Fruit fly (Drosophila melanogaster) whole organism, embryonic: ENCODE measurements around the gene CG3702.

Experiments
- Awh ChIP-seq: fragments of 200-800 bp; sonication (Bioruptor generic); IDR thresholded peaks from 2 replicates; pipeline ENCODE4, ENCODE4 v1.3.6; 2022; ENCODE audit warnings: missing biosample characterization, missing genetic modification characterization
- BEAF-32 ChIP-seq: fragments of 200-800 bp; sonication (Bioruptor generic); optimal IDR thresholded peaks from 3 replicates; lab custom pipeline; 2017; ENCODE audit warnings: missing biosample characterization, missing genetic modification characterization, mild to moderate bottlenecking, moderate library complexity, missing genetic modification reagents
- CG1024 ChIP-seq: fragments of 200-800 bp; sonication (Bioruptor generic); IDR thresholded peaks from 2 replicates; pipeline ENCODE4 v1.3.6; 2022; ENCODE audit warnings: missing biosample characterization, missing genetic modification characterization
- CG12659 ChIP-seq: fragments of 200-800 bp; sonication (Bioruptor generic); optimal IDR thresholded peaks from 3 replicates; lab custom pipeline; 2017; ENCODE audit warnings: mild to moderate bottlenecking, missing biosample characterization, missing genetic modification reagents, missing genetic modification characterization
- CG12744 ChIP-seq: fragments of 200-800 bp; sonication (Bioruptor generic); optimal IDR thresholded peaks from 2 replicates; lab custom pipeline; 2016; ENCODE audit warnings: missing biosample characterization, missing genetic modification characterization
- CG14667 ChIP-seq: fragments of 200-800 bp; sonication (Bioruptor generic); IDR thresholded peaks from 2 replicates; pipeline ENCODE4 v1.3.6; 2022; ENCODE audit warnings: missing biosample characterization, missing genetic modification characterization
- CG15011 ChIP-seq: fragments of 200-800 bp; sonication (Bioruptor generic); optimal IDR thresholded peaks from 3 replicates; lab custom pipeline; 2018; ENCODE audit warnings: missing biosample characterization, mild to moderate bottlenecking, missing genetic modification characterization
- CG16815 ChIP-seq: fragments of 200-800 bp; sonication (Bioruptor generic); optimal IDR thresholded peaks from 3 replicates; lab custom pipeline; 2017; ENCODE audit warnings: missing biosample characterization, mild to moderate bottlenecking, missing genetic modification characterization
- CG1832 ChIP-seq: fragments of 200-800 bp; sonication (Bioruptor generic); optimal IDR thresholded peaks from 2 replicates; lab custom pipeline; 2017; ENCODE audit warnings: missing biosample characterization, mild to moderate bottlenecking, missing genetic modification characterization, inconsistent platforms
- CG3065 ChIP-seq: fragments of 200-800 bp; sonication (Bioruptor generic); optimal IDR thresholded peaks from 2 replicates; lab custom pipeline; 2016; ENCODE audit warnings: missing biosample characterization, missing genetic modification characterization
- CG5180 ChIP-seq: fragments of 200-800 bp; sonication (Bioruptor generic); optimal IDR thresholded peaks from 3 replicates; lab custom pipeline; 2017; ENCODE audit warnings: missing biosample characterization, missing genetic modification characterization, mild to moderate bottlenecking, moderate library complexity, missing genetic modification reagents
- CG7556 ChIP-seq: fragments of 200-800 bp; sonication (Bioruptor generic); optimal IDR thresholded peaks from 2 replicates; lab custom pipeline; 2017; ENCODE audit warnings: missing biosample characterization, mild to moderate bottlenecking, missing genetic modification characterization
- CG8388 ChIP-seq: fragments of 200-800 bp; sonication (Bioruptor generic); optimal IDR thresholded peaks from 2 replicates; lab custom pipeline; 2019; ENCODE audit warnings: missing biosample characterization, mild to moderate bottlenecking, missing genetic modification characterization, moderate library complexity
- CG9437 ChIP-seq: fragments of 200-800 bp; sonication (Bioruptor generic); optimal IDR thresholded peaks from 2 replicates; lab custom pipeline; 2018; ENCODE audit warnings: missing biosample characterization, mild to moderate bottlenecking, missing genetic modification characterization
- CG9727 ChIP-seq: fragments of 200-800 bp; sonication (Bioruptor generic); optimal IDR thresholded peaks from 3 replicates; lab custom pipeline; 2017; ENCODE audit warnings: missing biosample characterization, mild to moderate bottlenecking, missing genetic modification characterization
- CrebB ChIP-seq: fragments of 200-800 bp; sonication (Bioruptor generic); optimal IDR thresholded peaks from 3 replicates; lab custom pipeline; 2018; ENCODE audit warnings: missing biosample characterization, mild to moderate bottlenecking, missing genetic modification characterization
- HLH4C ChIP-seq: fragments of 200-800 bp; sonication (Bioruptor generic); IDR thresholded peaks from 3 replicates; pipeline ENCODE4 v1.3.6; 2022; ENCODE audit warnings: missing biosample characterization, missing genetic modification characterization; ENCODE audit not compliant: partially characterized antibody
- HmgZ ChIP-seq: fragments of 200-800 bp; sonication (Bioruptor generic); optimal IDR thresholded peaks from 2 replicates; lab custom pipeline; 2018; ENCODE audit warnings: missing biosample characterization, mild to moderate bottlenecking, missing genetic modification characterization
- MTF-1 ChIP-seq: fragments of 200-800 bp; sonication (Bioruptor generic); optimal IDR thresholded peaks from 2 replicates; lab custom pipeline; 2018; ENCODE audit warnings: missing biosample characterization, mild to moderate bottlenecking, missing genetic modification characterization, borderline replicate concordance
- Nf-YC ChIP-seq: fragments of 200-800 bp; optimal IDR thresholded peaks from 3 replicates; lab custom pipeline; 2019; ENCODE audit warnings: missing biosample characterization, mild to moderate bottlenecking, missing genetic modification characterization, moderate library complexity
- Sox100B ChIP-seq: fragments of 200-800 bp; sonication (Bioruptor generic); optimal IDR thresholded peaks from 3 replicates; lab custom pipeline; 2018; ENCODE audit warnings: missing biosample characterization, mild to moderate bottlenecking, missing genetic modification characterization
- Stat92E ChIP-seq, 3 experiments: fragments of >200 bp in 2 of 3; fragments of 200-800 bp in 1 of 3; sonication (Bioruptor generic) in 1 of 3; optimal IDR thresholded peaks; 2 replicates each; lab custom pipeline; 2017 to 2019; ENCODE audit warnings: missing biosample characterization in 3 of 3, missing genetic modification characterization in 3 of 3, mild to moderate bottlenecking in 1 of 3, moderate library complexity in 1 of 3
- TFAM ChIP-seq: fragments of 200-800 bp; sonication (Bioruptor generic); optimal IDR thresholded peaks from 2 replicates; lab custom pipeline; 2017; ENCODE audit warnings: missing biosample characterization, missing genetic modification characterization, inconsistent platforms
- Xbp1 ChIP-seq: fragments of 200-800 bp; sonication (Bioruptor generic); optimal IDR thresholded peaks from 3 replicates; lab custom pipeline; 2016; ENCODE audit warnings: missing biosample characterization, mild to moderate bottlenecking, missing genetic modification characterization
- ab ChIP-seq: fragments of 200-800 bp; sonication (Bioruptor generic); optimal IDR thresholded peaks from 2 replicates; lab custom pipeline; 2016; ENCODE audit warnings: missing biosample characterization, missing genetic modification characterization
- al ChIP-seq: fragments of 200-800 bp; sonication (Bioruptor generic); IDR thresholded peaks from 2 replicates; pipeline ENCODE4 v1.3.6; 2022; ENCODE audit warnings: missing biosample characterization, missing genetic modification characterization
- aop ChIP-seq: fragments of 200-800 bp; sonication (Bioruptor generic); IDR thresholded peaks from 2 replicates; pipeline ENCODE4 v1.3.6; 2022; ENCODE audit warnings: missing biosample characterization, missing genetic modification characterization
- ash1 ChIP-seq: fragments of 200-800 bp; sonication (Bioruptor generic); optimal IDR thresholded peaks from 2 replicates; lab custom pipeline; 2018; ENCODE audit warnings: missing biosample characterization, mild to moderate bottlenecking, missing genetic modification characterization
- crc ChIP-seq: fragments of 200-800 bp; sonication (Bioruptor generic); optimal IDR thresholded peaks from 2 replicates; lab custom pipeline; 2016; ENCODE audit warnings: missing biosample characterization, missing genetic modification characterization
- dan ChIP-seq: fragments of 200-800 bp; sonication (Bioruptor generic); IDR thresholded peaks from 2 replicates; pipeline ENCODE4 v1.3.6; 2022; ENCODE audit warnings: missing biosample characterization, missing genetic modification characterization
- gcm ChIP-seq: fragments of 200-800 bp; sonication (Bioruptor generic); optimal IDR thresholded peaks from 2 replicates; lab custom pipeline; 2019; ENCODE audit warnings: missing biosample characterization, mild to moderate bottlenecking, missing genetic modification characterization, moderate library complexity
- grn ChIP-seq: fragments of 200-800 bp; sonication (Bioruptor generic); optimal IDR thresholded peaks from 3 replicates; lab custom pipeline; 2017; ENCODE audit warnings: missing biosample characterization, missing genetic modification characterization
- kni ChIP-seq: fragments of 200-800 bp; sonication (Bioruptor generic); optimal IDR thresholded peaks from 3 replicates; lab custom pipeline; 2017; ENCODE audit warnings: mild to moderate bottlenecking, missing biosample characterization, missing genetic modification reagents, missing genetic modification characterization
- nerfin-1 ChIP-seq: fragments of 200-800 bp; sonication (Bioruptor generic); optimal IDR thresholded peaks from 3 replicates; lab custom pipeline; 2019; ENCODE audit warnings: missing biosample characterization, mild to moderate bottlenecking, missing genetic modification characterization, moderate library complexity
- onecut ChIP-seq: fragments of 200-800 bp; sonication (Bioruptor generic); IDR thresholded peaks from 2 replicates; pipeline ENCODE4 v1.3.6; 2022; ENCODE audit warnings: missing biosample characterization, missing genetic modification characterization
- org-1 ChIP-seq: fragments of 200-800 bp; sonication (Bioruptor generic); optimal IDR thresholded peaks from 2 replicates; lab custom pipeline; 2017; ENCODE audit warnings: missing biosample characterization, missing genetic modification characterization
- pros ChIP-seq: fragments of 200-800 bp; sonication (Bioruptor generic); optimal IDR thresholded peaks from 3 replicates; lab custom pipeline; 2019; ENCODE audit warnings: missing biosample characterization, mild to moderate bottlenecking, missing genetic modification characterization, moderate library complexity
- psq ChIP-seq: fragments of 200-800 bp; sonication (Bioruptor generic); optimal IDR thresholded peaks from 2 replicates; lab custom pipeline; 2017; ENCODE audit warnings: missing biosample characterization, missing genetic modification characterization
- row ChIP-seq: fragments of 200-800 bp; sonication (Bioruptor generic); IDR thresholded peaks from 3 replicates; pipeline ENCODE4 v1.3.6; 2022; ENCODE audit warnings: missing biosample characterization, missing genetic modification characterization
- schlank ChIP-seq: fragments of 200-800 bp; sonication (Bioruptor generic); optimal IDR thresholded peaks from 2 replicates; lab custom pipeline; 2018; ENCODE audit warnings: missing biosample characterization, mild to moderate bottlenecking, missing genetic modification characterization
- scrt ChIP-seq: fragments of 200-800 bp; sonication (Bioruptor generic); optimal IDR thresholded peaks from 2 replicates; lab custom pipeline; 2018; ENCODE audit warnings: missing biosample characterization, mild to moderate bottlenecking, missing genetic modification characterization, moderate library complexity
- sens ChIP-seq: fragments of 200-800 bp; sonication (Bioruptor generic); peaks from one replicate; lab custom pipeline; 2016; ENCODE audit warnings: missing biosample characterization, missing genetic modification characterization
- slp2 ChIP-seq: fragments of 200-800 bp; sonication (Bioruptor generic); optimal IDR thresholded peaks from 2 replicates; lab custom pipeline; 2016; ENCODE audit warnings: missing biosample characterization, missing genetic modification characterization
- tio ChIP-seq: fragments of 200-800 bp; sonication (Bioruptor generic); optimal IDR thresholded peaks from 2 replicates; lab custom pipeline; 2017; ENCODE audit warnings: missing biosample characterization, missing genetic modification characterization, inconsistent platforms
- tna ChIP-seq: fragments of 200-800 bp; sonication (Bioruptor generic); IDR thresholded peaks from 2 replicates; pipeline ENCODE4 v1.3.6; 2022; ENCODE audit warnings: missing biosample characterization, missing genetic modification characterization; ENCODE audit not compliant: partially characterized antibody
- tup ChIP-seq: fragments of 200-800 bp; sonication (Bioruptor generic); optimal IDR thresholded peaks from 2 replicates; lab custom pipeline; 2016; ENCODE audit warnings: missing biosample characterization, mild to moderate bottlenecking, missing genetic modification characterization, moderate library complexity
- unc-4 ChIP-seq: fragments of 200-800 bp; sonication (Bioruptor generic); IDR thresholded peaks from 2 replicates; pipeline ENCODE4 v1.3.6; 2022; ENCODE audit warnings: missing biosample characterization, missing genetic modification characterization; ENCODE audit not compliant: partially characterized antibody
- z ChIP-seq: fragments of 200-800 bp; sonication (Bioruptor generic); IDR thresholded peaks from 3 replicates; pipeline ENCODE4 v1.3.6; 2022; ENCODE audit warnings: missing biosample characterization, missing genetic modification characterization
- zen ChIP-seq: fragments of 200-800 bp; sonication (Bioruptor generic); optimal IDR thresholded peaks from 3 replicates; lab custom pipeline; 2018; ENCODE audit warnings: missing biosample characterization, mild to moderate bottlenecking, missing genetic modification characterization, moderate library complexity

CG3702 gene

dm6 chr2L:4224158-4224799, 2.6 kb downstream of the CG3702 start (continued):
- TF ChIP-seq row (GFP tag; lab: Robert Waterston, UW) (peak; percentile 60; the same call in 2 of the 3 replicates), CG9437 (GFP tag; lab: Kevin White, UChicago) (peak; percentile 1), CG12744 (GFP tag; lab: Kevin White, UChicago) (no peak), tup (GFP tag; lab: Kevin White, UChicago) (no peak), BEAF-32 (GFP tag; lab: Kevin White, UChicago) (no peak), HLH4C (GFP tag; lab: Robert Waterston, UW) (no peak), ash1 (GFP tag; lab: Kevin White, UChicago) (no peak), crc (no peak), HmgZ (tag; lab: Kevin White, UChicago) (no peak), ab (no peak), unc-4 (no peak), slp2 (GFP tag; lab: Kevin White, UChicago) (no peak), pros (peak; percentile 9), CG3065 (GFP tag; lab: Kevin White, UChicago) (no peak), CG9727 (no peak), z (GFP tag; lab: Robert Waterston, UW) (no peak), tio (GFP tag; lab: Kevin White, UChicago) (no peak), scrt (peak; percentile 11), zen (peak; percentile 1), CG12659 (GFP tag; lab: Kevin White, UChicago) (peak; percentile 47), tna (GFP tag; lab: Robert Waterston, UW) (no peak), CG14667 (no peak), TFAM (GFP tag; lab: Kevin White, UChicago) (no peak), Nf-YC (tag; lab: Kevin White, UChicago) (peak; percentile 9), psq (GFP tag; lab: Kevin White, UChicago) (no peak), CG16815 (GFP tag; lab: Kevin White, UChicago) (no peak), nerfin-1 (peak; percentile 20), Xbp1 (no peak), gcm (GFP tag; lab: Kevin White, UChicago) (peak; percentile 26), Stat92E (GFP tag; optimal IDR thresholded peaks at IDR 0.05; lab: Kevin White, UChicago) (no peak), MTF-1 (no peak), CG7556 (GFP tag; lab: Kevin White, UChicago) (peak; percentile 25), schlank (tag; lab: Kevin White, UChicago) (no peak), kni (peak; percentile 28), Sox100B (GFP tag; lab: Kevin White, UChicago) (no peak), grn (GFP tag; lab: Kevin White, UChicago) (peak; percentile 44), Awh (GFP tag; lab: Robert Waterston, UW) (no peak), sens (peak; percentile 87), CrebB (tag; lab: Kevin White, UChicago) (peak; percentile 4), CG1024 (no peak), CG1832 (no peak), aop (GFP tag; lab: Robert Waterston, UW) (no peak), al (no peak), CG5180 (GFP tag; lab: Kevin White, UChicago) (no peak), dan (GFP tag; lab: Robert Waterston, UW) (no peak), org-1 (GFP tag; lab: Kevin White, UChicago) (no peak), CG8388 (GFP tag; lab: Kevin White, UChicago) (no peak), CG15011 (GFP tag; lab: Kevin White, UChicago) (no peak), onecut (GFP tag; lab: Robert Waterston, UW) (0 out of 2 replicates have a peak, but pooled peaks have one; percentile 12)
